Worm (Caenorhabditis elegans) whole organism, L2 larva: ENCODE results near the gene epg-4.
A peak's percentile ranks its signal among the peaks of the same experiment; 100 is the strongest.

Source experiments
- C34F6.9 ChIP-seq: fragments of 150-350 bp; optimal IDR thresholded peaks from 2 replicates; lab custom pipeline; 2014; ENCODE audit warnings: missing biosample characterization, missing genetic modification characterization
- F13H6.1 ChIP-seq: sonication (generic microtip); optimal IDR thresholded peaks from 2 replicates; lab custom pipeline; 2016; ENCODE audit warnings: missing genetic modification characterization, missing compliant biosample characterization
- R02D3.7 ChIP-seq: fragments of 150-350 bp; optimal IDR thresholded peaks from 2 replicates; lab custom pipeline; 2014; ENCODE audit warnings: missing biosample characterization, missing genetic modification characterization
- Y55F3AM.14 ChIP-seq: fragments of 200-800 bp; sonication (Bioruptor generic); optimal IDR thresholded peaks from 2 replicates; lab custom pipeline; 2018; ENCODE audit warnings: mild to moderate bottlenecking, missing genetic modification characterization, missing compliant biosample characterization
- ZK546.5 ChIP-seq: sonication (generic microtip); optimal IDR thresholded peaks from 2 replicates; lab custom pipeline; 2017; ENCODE audit warnings: missing biosample characterization, missing genetic modification characterization
- alr-1 ChIP-seq: fragments of 150-350 bp; optimal IDR thresholded peaks from 2 replicates; lab custom pipeline; 2014; ENCODE audit warnings: missing biosample characterization, missing genetic modification characterization
- aly-2 ChIP-seq: fragments of 150-350 bp; optimal IDR thresholded peaks from 2 replicates; lab custom pipeline; 2014; ENCODE audit warnings: missing biosample characterization, missing genetic modification characterization
- ama-1 ChIP-seq: fragments of 150-350 bp; optimal IDR thresholded peaks from 2 replicates; lab custom pipeline; 2018; ENCODE audit warnings: inconsistent platforms
- ceh-82 ChIP-seq: fragments of 150-350 bp; optimal IDR thresholded peaks from 2 replicates; lab custom pipeline; 2014; ENCODE audit warnings: missing biosample characterization, missing genetic modification characterization
- crh-2 ChIP-seq: sonication (generic microtip); optimal IDR thresholded peaks from 2 replicates; lab custom pipeline; 2017; ENCODE audit warnings: missing biosample characterization, missing genetic modification characterization
- dmd-4 ChIP-seq: sonication (generic microtip); optimal IDR thresholded peaks from 2 replicates; lab custom pipeline; 2017; ENCODE audit warnings: missing biosample characterization, missing genetic modification characterization
- egl-27 ChIP-seq: sonication (generic microtip); optimal IDR thresholded peaks from 3 replicates; lab custom pipeline; 2017; ENCODE audit warnings: missing biosample characterization, missing genetic modification reagents, missing genetic modification characterization
- elt-1 ChIP-seq: fragments of 150-350 bp; optimal IDR thresholded peaks from 2 replicates; lab custom pipeline; 2014; ENCODE audit warnings: missing biosample characterization, missing genetic modification characterization
- elt-3 ChIP-seq: sonication (generic microtip); optimal IDR thresholded peaks from 2 replicates; lab custom pipeline; 2017; ENCODE audit warnings: missing biosample characterization, missing genetic modification characterization
- fos-1 ChIP-seq: fragments of 150-350 bp; optimal IDR thresholded peaks from 2 replicates; lab custom pipeline; 2014; ENCODE audit warnings: missing biosample characterization, missing genetic modification characterization
- gmeb-1 ChIP-seq: fragments of 150-350 bp; optimal IDR thresholded peaks from 2 replicates; lab custom pipeline; 2014; ENCODE audit warnings: missing biosample characterization, missing genetic modification characterization
- lin-11 ChIP-seq: fragments of 150-350 bp; sonication (generic microtip); optimal IDR thresholded peaks from 2 replicates; lab custom pipeline; 2014; ENCODE audit warnings: missing biosample characterization, missing genetic modification characterization, inconsistent platforms, mixed read lengths
- lin-13 ChIP-seq: fragments of 150-350 bp; optimal IDR thresholded peaks from 2 replicates; lab custom pipeline; 2014; ENCODE audit warnings: missing biosample characterization, missing genetic modification reagents, missing genetic modification characterization
- lsy-2 ChIP-seq, 2 experiments: fragments of 150-350 bp in 1 of 2; sonication (generic microtip) in 1 of 2; optimal IDR thresholded peaks; 2 replicates each; lab custom pipeline; 2014 to 2017; ENCODE audit warnings: missing biosample characterization in 2 of 2, missing genetic modification characterization in 2 of 2
- mab-5 ChIP-seq: fragments of 150-350 bp; optimal IDR thresholded peaks from 2 replicates; lab custom pipeline; 2014; ENCODE audit warnings: missing biosample characterization, missing genetic modification characterization
- mbf-1 ChIP-seq: sonication (generic microtip); optimal IDR thresholded peaks from 2 replicates; lab custom pipeline; 2017; ENCODE audit warnings: missing biosample characterization, missing genetic modification characterization
- mdl-1 ChIP-seq, 2 experiments: fragments of 150-350 bp in 1 of 2; sonication (generic microtip) in 1 of 2; optimal IDR thresholded peaks; 2 replicates each; lab custom pipeline; 2017; ENCODE audit warnings: missing biosample characterization in 2 of 2, missing genetic modification characterization in 2 of 2
- nhr-10 ChIP-seq: sonication (generic microtip); optimal IDR thresholded peaks from 2 replicates; lab custom pipeline; 2017; ENCODE audit warnings: missing biosample characterization, missing genetic modification characterization
- nhr-11 ChIP-seq: fragments of 150-350 bp; optimal IDR thresholded peaks from 2 replicates; lab custom pipeline; 2014; ENCODE audit warnings: missing biosample characterization, missing genetic modification characterization
- nhr-12 ChIP-seq: fragments of 150-350 bp; optimal IDR thresholded peaks from 2 replicates; lab custom pipeline; 2014; ENCODE audit warnings: missing biosample characterization, missing genetic modification characterization
- nhr-129 ChIP-seq: fragments of 150-350 bp; optimal IDR thresholded peaks from 2 replicates; lab custom pipeline; 2014; ENCODE audit warnings: missing biosample characterization, missing genetic modification characterization
- nhr-21 ChIP-seq: fragments of 150-350 bp; optimal IDR thresholded peaks from 2 replicates; lab custom pipeline; 2014; ENCODE audit warnings: missing biosample characterization, missing genetic modification characterization
- nhr-23 ChIP-seq: fragments of 150-350 bp; optimal IDR thresholded peaks from 2 replicates; lab custom pipeline; 2014; ENCODE audit warnings: missing biosample characterization, missing genetic modification reagents, missing genetic modification characterization
- nhr-237 ChIP-seq: fragments of 150-350 bp; optimal IDR thresholded peaks from 2 replicates; lab custom pipeline; 2014; ENCODE audit warnings: missing biosample characterization, missing genetic modification characterization
- nhr-25 ChIP-seq: fragments of 150-350 bp; sonication (generic microtip); optimal IDR thresholded peaks from 3 replicates; lab custom pipeline; 2014; ENCODE audit warnings: missing biosample characterization, missing genetic modification characterization
- nhr-6 ChIP-seq: fragments of 150-350 bp; optimal IDR thresholded peaks from 2 replicates; lab custom pipeline; 2014; ENCODE audit warnings: missing biosample characterization, missing genetic modification characterization
- sem-4 ChIP-seq: fragments of 150-350 bp; optimal IDR thresholded peaks from 2 replicates; lab custom pipeline; 2014; ENCODE audit warnings: missing biosample characterization, missing genetic modification reagents, missing genetic modification characterization
- skn-1 ChIP-seq: sonication (generic microtip); optimal IDR thresholded peaks from 2 replicates; lab custom pipeline; 2017; ENCODE audit warnings: missing biosample characterization, missing genetic modification characterization
- sma-3 ChIP-seq: sonication (generic microtip); optimal IDR thresholded peaks from 2 replicates; lab custom pipeline; 2016; ENCODE audit warnings: missing genetic modification reagents, missing genetic modification characterization, missing compliant biosample characterization
- sma-9 ChIP-seq, 2 experiments: fragments of 150-350 bp in 1 of 2; sonication (generic microtip) in 1 of 2; optimal IDR thresholded peaks; 2 replicates each; lab custom pipeline; 2014 to 2016; ENCODE audit warnings: missing genetic modification characterization in 2 of 2, mild to moderate bottlenecking in 1 of 2, missing biosample characterization in 1 of 2, missing compliant biosample characterization in 1 of 2, missing genetic modification reagents in 1 of 2, moderate library complexity in 1 of 2
- snpc-4 ChIP-seq: fragments of 150-350 bp; optimal IDR thresholded peaks from 2 replicates; lab custom pipeline; 2014; ENCODE audit warnings: missing biosample characterization, missing genetic modification characterization
- unc-55 ChIP-seq: fragments of 150-350 bp; sonication (generic microtip); optimal IDR thresholded peaks from 3 replicates; lab custom pipeline; 2014; ENCODE audit warnings: missing biosample characterization, missing genetic modification reagents, missing genetic modification characterization
- zag-1 ChIP-seq: fragments of 150-350 bp; optimal IDR thresholded peaks from 2 replicates; lab custom pipeline; 2014; ENCODE audit warnings: missing biosample characterization, missing genetic modification characterization
- ztf-1 ChIP-seq: fragments of 200-800 bp; sonication (Bioruptor generic); conservative IDR thresholded peaks from 2 replicates; pipeline ENCODE4 v1.3.6; 2022; ENCODE audit warnings: missing genetic modification characterization, missing compliant biosample characterization

epg-4 gene

ce11 chrIII:7189581-7190128 is 7.7 kb downstream of the epg-4 start, which contains the start of gene rps-21 (continued):
- TF ChIP-seq crh-2 (peak; percentile 79), mdl-1 (tag; optimal IDR thresholded peaks at IDR 0.05; lab: Kevin White, UChicago) (peak in 1 of 2 experiments; percentile 17), mab-5 (peak; percentile 46)

ce11 chrIII:7192942-7193665 is 11.1 kb downstream of the epg-4 start, which contains the start of gene mec-14:
Gene mec-14 (minus strand): TSS chrIII:7192992.
- TF ChIP-seq unc-55, result peak; percentile 68
- no peak for TF ChIP-seq nhr-25 (tag; lab: Kevin White, UChicago)

- TF ChIP-seq nhr-23 (tag; lab: Kevin White, UChicago) (no peak), R02D3.7 (no peak), Y55F3AM.14 (GFP tag; lab: Kevin White, UChicago) (no peak), ztf-1 (no peak), skn-1 (tag; lab: Kevin White, UChicago) (no peak), aly-2 (no peak), nhr-129 (tag; lab: Kevin White, UChicago) (no peak), elt-3 (tag; lab: Kevin White, UChicago) (no peak), sem-4 (tag; lab: Kevin White, UChicago) (no peak), dmd-4 (tag; lab: Kevin White, UChicago) (no peak), mdl-1 (tag; optimal IDR thresholded peaks at IDR 0.05; lab: Kevin White, UChicago) (no peak), nhr-12 (no peak), lin-13 (GFP tag; lab: Kevin White, UChicago) (no peak), unc-55 (no peak), nhr-6 (tag; lab: Kevin White, UChicago) (no peak), nhr-10 (tag; lab: Kevin White, UChicago) (no peak), ZK546.5 (tag; lab: Kevin White, UChicago) (no peak), zag-1 (tag; lab: Kevin White, UChicago) (no peak)
Measured at ce11 chrIII:7195325-7195724, 13.4 kb downstream of the epg-4 start, which contains the start of gene F37C12.18. Gene F37C12.18 (minus strand): TSS chrIII:7195425.

ce11 chrIII:7197973-7198372 is 16.0 kb downstream of the epg-4 start, which contains the start of gene exos-9:
Gene exos-9 (minus strand): TSS chrIII:7198073.
- no peak for TF ChIP-seq fos-1 (tag; lab: Kevin White, UChicago)
- no peak for TF ChIP-seq alr-1 (tag; lab: Kevin White, UChicago)
- no peak for TF ChIP-seq gmeb-1 (tag; lab: Kevin White, UChicago)
- peak; percentile 8 for TF ChIP-seq ama-1
- TF ChIP-seq aly-2, result no peak
- TF ChIP-seq nhr-11 (tag; lab: Kevin White, UChicago), result no peak

ce11 chrIII:7198838-7199237 is 16.9 kb downstream of the epg-4 start, which contains the start of gene pfd-5:
Gene pfd-5 (minus strand): TSS chrIII:7198884.
- TF ChIP-seq nhr-237 (tag; lab: Kevin White, UChicago) (no peak), elt-1 (no peak), nhr-6 (tag; lab: Kevin White, UChicago) (no peak), nhr-21 (tag; lab: Kevin White, UChicago) (peak; percentile 20), sma-3 (GFP tag; lab: Kevin White, UChicago) (peak; percentile 63), alr-1 (tag; lab: Kevin White, UChicago) (no peak), egl-27 (tag; lab: Kevin White, UChicago) (peak; percentile 33), mbf-1 (tag; lab: Kevin White, UChicago) (no peak), gmeb-1 (tag; lab: Kevin White, UChicago) (peak; percentile 94), C34F6.9 (tag; lab: Kevin White, UChicago) (peak; percentile 65), fos-1 (tag; lab: Kevin White, UChicago) (peak; percentile 29), nhr-10 (tag; lab: Kevin White, UChicago) (no peak), lin-13 (GFP tag; lab: Kevin White, UChicago) (peak; percentile 22), unc-55 (peak; percentile 78), lsy-2 (tag; optimal IDR thresholded peaks at IDR 0.05; lab: Kevin White, UChicago) (peak; percentile 46 to 85), snpc-4 (tag; lab: Kevin White, UChicago) (peak; percentile 7), ceh-82 (tag; lab: Kevin White, UChicago) (no peak), crh-2 (peak; percentile 35), F13H6.1 (tag; lab: Kevin White, UChicago) (peak; percentile 49), sem-4 (tag; lab: Kevin White, UChicago) (no peak), nhr-25 (tag; lab: Kevin White, UChicago) (peak; percentile 37), R02D3.7 (no peak), elt-3 (tag; lab: Kevin White, UChicago) (no peak), sma-9 (GFP tag; optimal IDR thresholded peaks at IDR 0.05; lab: Kevin White, UChicago) (peak; percentile 69), sma-9 (tag; optimal IDR thresholded peaks at IDR 0.05; lab: Kevin White, UChicago) (no peak), lin-11 (peak; percentile 27)
